Fruit fly (Drosophila melanogaster) whole organism, embryonic: ENCODE results near the gene CG42390.

Experiments used
- Abd-B ChIP-seq: fragments of 200-800 bp; sonication (Bioruptor generic); optimal IDR thresholded peaks from 2 replicates; lab custom pipeline; 2018; ENCODE audit warnings: missing biosample characterization, mild to moderate bottlenecking, missing genetic modification characterization, moderate library complexity
- CG10147 ChIP-seq: fragments of 200-800 bp; sonication (Bioruptor generic); optimal IDR thresholded peaks from 2 replicates; lab custom pipeline; 2019; ENCODE audit warnings: missing biosample characterization, mild to moderate bottlenecking, missing genetic modification characterization, moderate library complexity
- CG10209 ChIP-seq: fragments of 200-800 bp; sonication (Bioruptor generic); optimal IDR thresholded peaks from 3 replicates; lab custom pipeline; 2017; ENCODE audit warnings: missing biosample characterization, mild to moderate bottlenecking, missing genetic modification characterization, missing genetic modification reagents
- CG10267 ChIP-seq: fragments of 200-800 bp; sonication (Bioruptor generic); optimal IDR thresholded peaks from 2 replicates; lab custom pipeline; 2018; ENCODE audit warnings: missing biosample characterization, mild to moderate bottlenecking, missing genetic modification characterization, moderate library complexity
- CG10274 ChIP-seq: fragments of 200-800 bp; sonication (Bioruptor generic); optimal IDR thresholded peaks from 3 replicates; lab custom pipeline; 2017; ENCODE audit warnings: missing biosample characterization, mild to moderate bottlenecking, missing genetic modification characterization
- CG10366 ChIP-seq: fragments of 200-800 bp; sonication (Bioruptor generic); IDR thresholded peaks from 2 replicates; pipeline ENCODE4 v1.3.6; 2022; ENCODE audit warnings: missing biosample characterization, missing genetic modification characterization
- CG10543 ChIP-seq: fragments of 200-800 bp; sonication (Bioruptor generic); optimal IDR thresholded peaks from 3 replicates; lab custom pipeline; 2017; ENCODE audit warnings: missing biosample characterization, mild to moderate bottlenecking, missing genetic modification characterization, moderate library complexity
- CG11696 ChIP-seq: fragments of 200-800 bp; sonication (Bioruptor generic); IDR thresholded peaks from 2 replicates; pipeline ENCODE4 v1.3.6; 2022; ENCODE audit warnings: missing biosample characterization, missing genetic modification characterization
- CG12155 ChIP-seq: fragments of 200-800 bp; sonication (Bioruptor generic); optimal IDR thresholded peaks from 3 replicates; lab custom pipeline; 2016; ENCODE audit warnings: missing biosample characterization, missing genetic modification characterization
- CG13296 ChIP-seq: fragments of 200-800 bp; sonication (Bioruptor generic); optimal IDR thresholded peaks from 3 replicates; lab custom pipeline; 2018; ENCODE audit warnings: missing biosample characterization, mild to moderate bottlenecking, missing genetic modification characterization
- CG13624 ChIP-seq: fragments of 200-800 bp; sonication (Bioruptor generic); optimal IDR thresholded peaks from 2 replicates; lab custom pipeline; 2016; ENCODE audit warnings: missing biosample characterization, missing genetic modification characterization
- CG14050 ChIP-seq: fragments of 200-800 bp; sonication (Bioruptor generic); IDR thresholded peaks from 3 replicates; pipeline ENCODE4 v1.3.6; 2022; ENCODE audit warnings: missing biosample characterization, missing genetic modification characterization
- CG17568 ChIP-seq: fragments of 200-800 bp; sonication (Bioruptor generic); optimal IDR thresholded peaks from 2 replicates; lab custom pipeline; 2018; ENCODE audit warnings: missing biosample characterization, mild to moderate bottlenecking, missing genetic modification characterization, moderate library complexity
- CG18262 ChIP-seq: fragments of 200-800 bp; optimal IDR thresholded peaks from 3 replicates; lab custom pipeline; 2019; ENCODE audit warnings: missing biosample characterization, mild to moderate bottlenecking, missing genetic modification characterization, moderate library complexity
- CG2678 ChIP-seq: fragments of 200-800 bp; sonication (Bioruptor generic); optimal IDR thresholded peaks from 3 replicates; lab custom pipeline; 2019; ENCODE audit warnings: missing biosample characterization, mild to moderate bottlenecking, missing genetic modification characterization, moderate library complexity
- CG3995 ChIP-seq: fragments of 200-800 bp; sonication (Bioruptor generic); optimal IDR thresholded peaks from 3 replicates; lab custom pipeline; 2016; ENCODE audit warnings: missing biosample characterization, missing genetic modification characterization
- CG4404 ChIP-seq: fragments of 200-800 bp; sonication (Bioruptor generic); IDR thresholded peaks from 2 replicates; pipeline ENCODE4 v1.3.6; 2022; ENCODE audit warnings: missing biosample characterization, missing genetic modification characterization
- CG4730 ChIP-seq: fragments of 200-800 bp; sonication (Bioruptor generic); IDR thresholded peaks from 2 replicates; pipeline ENCODE4 v1.3.6; 2022; ENCODE audit warnings: missing biosample characterization, missing genetic modification characterization
- CG6689 ChIP-seq: fragments of 200-800 bp; sonication (Bioruptor generic); IDR thresholded peaks from 2 replicates; pipeline ENCODE4 v1.3.6; 2022; ENCODE audit warnings: missing biosample characterization, missing genetic modification characterization
- CG7786 ChIP-seq: fragments of 200-800 bp; sonication (Bioruptor generic); optimal IDR thresholded peaks from 2 replicates; lab custom pipeline; 2016; ENCODE audit warnings: missing biosample characterization, missing genetic modification characterization
- CG8281 ChIP-seq: fragments of 200-800 bp; sonication (Bioruptor generic); optimal IDR thresholded peaks from 2 replicates; lab custom pipeline; 2018; ENCODE audit warnings: missing biosample characterization, mild to moderate bottlenecking, missing genetic modification characterization, moderate library complexity
- CG8924 ChIP-seq: fragments of 200-800 bp; optimal IDR thresholded peaks from 3 replicates; lab custom pipeline; 2019; ENCODE audit warnings: missing biosample characterization, mild to moderate bottlenecking, missing genetic modification characterization, moderate library complexity
- CG9817 ChIP-seq: fragments of 200-800 bp; sonication (Bioruptor generic); optimal IDR thresholded peaks from 2 replicates; lab custom pipeline; 2018; ENCODE audit warnings: missing biosample characterization, mild to moderate bottlenecking, missing genetic modification characterization, moderate library complexity
- CoRest ChIP-seq: fragments of 200-800 bp; sonication (Bioruptor generic); optimal IDR thresholded peaks from 3 replicates; lab custom pipeline; 2018; ENCODE audit warnings: missing biosample characterization, mild to moderate bottlenecking, missing genetic modification characterization, moderate library complexity
- D19B ChIP-seq: fragments of 200-800 bp; sonication (Bioruptor generic); optimal IDR thresholded peaks from 2 replicates; lab custom pipeline; 2017; ENCODE audit warnings: missing biosample characterization, mild to moderate bottlenecking, missing genetic modification characterization
- Ets65A ChIP-seq: fragments of 200-800 bp; sonication (Bioruptor generic); peaks from one replicate; lab custom pipeline; 2016; ENCODE audit warnings: missing biosample characterization, missing genetic modification characterization
- Gug ChIP-seq: fragments of 200-800 bp; sonication (Bioruptor generic); IDR thresholded peaks from 4 replicates; pipeline ENCODE4 v1.3.6; 2022; ENCODE audit warnings: missing biosample characterization, missing genetic modification characterization
- HHEX ChIP-seq: fragments of 200-800 bp; sonication (Bioruptor generic); optimal IDR thresholded peaks from 3 replicates; lab custom pipeline; 2017; ENCODE audit warnings: missing biosample characterization, mild to moderate bottlenecking, missing genetic modification characterization, missing genetic modification reagents
- Hsf ChIP-seq: fragments of 200-800 bp; sonication (Bioruptor generic); optimal IDR thresholded peaks from 3 replicates; lab custom pipeline; 2016; ENCODE audit warnings: missing biosample characterization, missing genetic modification characterization
- Oaz ChIP-seq: fragments of 200-800 bp; sonication (Bioruptor generic); IDR thresholded peaks from 2 replicates; pipeline ENCODE4 v1.3.6; 2022; ENCODE audit warnings: missing biosample characterization, missing genetic modification characterization
- Poxn ChIP-seq: fragments of 200-800 bp; sonication (Bioruptor generic); IDR thresholded peaks from 2 replicates; pipeline ENCODE4 v1.3.6; 2022; ENCODE audit warnings: missing biosample characterization, missing genetic modification characterization
- Rfx ChIP-seq: fragments of 200-800 bp; sonication (Bioruptor generic); IDR thresholded peaks from 2 replicates; pipeline ENCODE4 v1.3.6; 2022; ENCODE audit warnings: missing biosample characterization, missing genetic modification characterization
- Trl ChIP-seq, 3 experiments: fragments of >200 bp in 2 of 3; fragments of 200-800 bp in 1 of 3; sonication (Bioruptor generic) in 1 of 3; optimal IDR thresholded peaks; 2 replicates in 1 of 3; 3 replicates in 2 of 3; lab custom pipeline; 2016 to 2017; ENCODE audit warnings: missing biosample characterization in 1 of 3, missing genetic modification characterization in 1 of 3
- bcd ChIP-seq: fragments of 200-800 bp; sonication (Bioruptor generic); optimal IDR thresholded peaks from 2 replicates; lab custom pipeline; 2017; ENCODE audit warnings: missing biosample characterization, mild to moderate bottlenecking, missing genetic modification characterization
- cwo ChIP-seq: fragments of 200-800 bp; sonication (Bioruptor generic); optimal IDR thresholded peaks from 3 replicates; lab custom pipeline; 2017; ENCODE audit warnings: missing biosample characterization, missing genetic modification characterization, mild to moderate bottlenecking, moderate library complexity, missing genetic modification reagents
- dan ChIP-seq: fragments of 200-800 bp; sonication (Bioruptor generic); IDR thresholded peaks from 2 replicates; pipeline ENCODE4 v1.3.6; 2022; ENCODE audit warnings: missing biosample characterization, missing genetic modification characterization
- dysf ChIP-seq: fragments of 200-800 bp; sonication (Bioruptor generic); IDR thresholded peaks from 3 replicates; pipeline ENCODE4 v1.3.6; 2022; ENCODE audit warnings: missing biosample characterization, missing genetic modification characterization
- fd96Cb ChIP-seq: fragments of 200-800 bp; sonication (Bioruptor generic); optimal IDR thresholded peaks from 2 replicates; lab custom pipeline; 2018; ENCODE audit warnings: missing biosample characterization, mild to moderate bottlenecking, missing genetic modification characterization, moderate library complexity
- fu2 ChIP-seq: fragments of 200-800 bp; sonication (Bioruptor generic); optimal IDR thresholded peaks from 2 replicates; lab custom pipeline; 2016; ENCODE audit warnings: missing biosample characterization, missing genetic modification characterization
- gsb-n ChIP-seq: fragments of 200-800 bp; sonication (Bioruptor generic); optimal IDR thresholded peaks from 3 replicates; lab custom pipeline; 2018; ENCODE audit warnings: missing biosample characterization, mild to moderate bottlenecking, missing genetic modification characterization
- ken ChIP-seq: fragments of 200-800 bp; sonication (Bioruptor generic); IDR thresholded peaks from 3 replicates; pipeline ENCODE4 v1.3.6; 2022; ENCODE audit warnings: missing biosample characterization, missing genetic modification characterization
- nmo ChIP-seq: fragments of 200-800 bp; sonication (Bioruptor generic); optimal IDR thresholded peaks from 2 replicates; lab custom pipeline; 2018; ENCODE audit warnings: missing biosample characterization, mild to moderate bottlenecking, missing genetic modification characterization, moderate library complexity
- org-1 ChIP-seq: fragments of 200-800 bp; sonication (Bioruptor generic); optimal IDR thresholded peaks from 2 replicates; lab custom pipeline; 2017; ENCODE audit warnings: missing biosample characterization, missing genetic modification characterization
- ranshi ChIP-seq: fragments of 200-800 bp; sonication (Bioruptor generic); IDR thresholded peaks from 2 replicates; pipeline ENCODE4 v1.3.6; 2022; ENCODE audit warnings: missing biosample characterization, missing genetic modification characterization
- row ChIP-seq: fragments of 200-800 bp; sonication (Bioruptor generic); IDR thresholded peaks from 3 replicates; pipeline ENCODE4 v1.3.6; 2022; ENCODE audit warnings: missing biosample characterization, missing genetic modification characterization
- schlank ChIP-seq: fragments of 200-800 bp; sonication (Bioruptor generic); optimal IDR thresholded peaks from 2 replicates; lab custom pipeline; 2018; ENCODE audit warnings: missing biosample characterization, mild to moderate bottlenecking, missing genetic modification characterization
- sisA ChIP-seq: fragments of 200-800 bp; sonication (Bioruptor generic); IDR thresholded peaks from 2 replicates; pipeline ENCODE4 v1.3.6; 2022; ENCODE audit warnings: missing biosample characterization, missing genetic modification characterization
- slp2 ChIP-seq: fragments of 200-800 bp; sonication (Bioruptor generic); optimal IDR thresholded peaks from 2 replicates; lab custom pipeline; 2016; ENCODE audit warnings: missing biosample characterization, missing genetic modification characterization
- sqz ChIP-seq: fragments of 200-800 bp; sonication (Bioruptor generic); optimal IDR thresholded peaks from 3 replicates; lab custom pipeline; 2018; ENCODE audit warnings: missing biosample characterization, mild to moderate bottlenecking, missing genetic modification characterization
- stwl ChIP-seq: fragments of 200-800 bp; sonication (Bioruptor generic); optimal IDR thresholded peaks from 3 replicates; lab custom pipeline; 2018; ENCODE audit warnings: missing biosample characterization, mild to moderate bottlenecking, missing genetic modification characterization, moderate library complexity
- toy ChIP-seq: fragments of 200-800 bp; sonication (Bioruptor generic); IDR thresholded peaks from 2 replicates; pipeline ENCODE4 v1.3.6; 2022; ENCODE audit warnings: missing biosample characterization, missing genetic modification characterization

Gene CG42390

dm6 chr3R:22121220-22121619 is 1.4 kb downstream of the CG42390 start (continued):
- TF ChIP-seq ranshi, result peak; percentile 61; the same call in 1 of the 2 replicates
- no peak for TF ChIP-seq dan
- no peak for TF ChIP-seq CG7786
- no peak for TF ChIP-seq Trl (optimal IDR thresholded peaks at IDR 0.05; lab: Kevin White, UChicago)
- no peak for TF ChIP-seq Trl (GFP tag; optimal IDR thresholded peaks at IDR 0.05; lab: Kevin White, UChicago)
- TF ChIP-seq CG10274 (GFP tag; lab: Kevin White, UChicago), result peak; percentile 37
- no peak for TF ChIP-seq sisA (GFP tag; lab: Robert Waterston, UW)
- TF ChIP-seq Oaz (GFP tag; lab: Robert Waterston, UW), result 0 out of 2 replicates have a peak, but pooled peaks have one; percentile 42
- peak; percentile 69 for TF ChIP-seq Abd-B
- TF ChIP-seq row (GFP tag; lab: Robert Waterston, UW), result peak; percentile 76
- no peak for TF ChIP-seq stwl (tag; lab: Kevin White, UChicago)
- TF ChIP-seq CG8924 (tag; lab: Kevin White, UChicago), result no peak
- peak; percentile 72 for TF ChIP-seq CG6689
- TF ChIP-seq Rfx, result peak; percentile 90
- TF ChIP-seq CG10209, result peak; percentile 45
- TF ChIP-seq fu2, result no peak
- peak; percentile 31 for TF ChIP-seq cwo (GFP tag; lab: Kevin White, UChicago)
- TF ChIP-seq bcd (GFP tag; lab: Kevin White, UChicago), result peak; percentile 32
- peak; percentile 14 for TF ChIP-seq D19B (GFP tag; lab: Kevin White, UChicago)
- peak; percentile 24 for TF ChIP-seq CG10543 (GFP tag; lab: Kevin White, UChicago)
- TF ChIP-seq fd96Cb (tag; lab: Kevin White, UChicago), result peak; percentile 57
- TF ChIP-seq toy, result peak; percentile 49
- peak; percentile 52 for TF ChIP-seq CG4404 (GFP tag; lab: Robert Waterston, UW)
- TF ChIP-seq CG9817 (tag; lab: Kevin White, UChicago), result peak; percentile 82
- TF ChIP-seq ken (GFP tag; lab: Robert Waterston, UW), result peak; percentile 58; the same call in 1 of the 3 replicates
- peak; percentile 62 for TF ChIP-seq CG13296
- TF ChIP-seq Ets65A (GFP tag; lab: Kevin White, UChicago), result peak; percentile 79
- TF ChIP-seq org-1 (GFP tag; lab: Kevin White, UChicago), result peak; percentile 16
- peak; percentile 68 for TF ChIP-seq nmo (GFP tag; lab: Kevin White, UChicago)
- TF ChIP-seq CG17568 (GFP tag; lab: Kevin White, UChicago), result peak; percentile 37
- TF ChIP-seq HHEX, result peak; percentile 59
- peak; percentile 21 for TF ChIP-seq CG8281 (tag; lab: Kevin White, UChicago)
- peak; percentile 42 for TF ChIP-seq CG13624 (GFP tag; lab: Kevin White, UChicago)
- TF ChIP-seq Hsf (GFP tag; lab: Kevin White, UChicago), result peak; percentile 35
- peak; percentile 61 for TF ChIP-seq CG10366
- no peak for TF ChIP-seq slp2 (GFP tag; lab: Kevin White, UChicago)
- TF ChIP-seq CoRest, result peak; percentile 65
- TF ChIP-seq CG3995, result no peak
- peak; percentile 23; the same call in 1 of the 4 replicates for TF ChIP-seq Gug (GFP tag; lab: Robert Waterston, UW)
- peak; percentile 25 for TF ChIP-seq CG12155 (GFP tag; lab: Kevin White, UChicago)
- 0 out of 2 replicates have a peak, but pooled peaks have one; percentile 29 for TF ChIP-seq CG4730 (GFP tag; lab: Robert Waterston, UW)
- peak; percentile 78 for TF ChIP-seq dysf
- no peak for TF ChIP-seq Poxn (GFP tag; lab: Robert Waterston, UW)
- peak; percentile 18 for TF ChIP-seq sqz (GFP tag; lab: Kevin White, UChicago)
- no peak for TF ChIP-seq gsb-n (tag; lab: Kevin White, UChicago)
- TF ChIP-seq CG11696, result 0 out of 2 replicates have a peak, but pooled peaks have one; percentile 23
- TF ChIP-seq CG2678 (tag; lab: Kevin White, UChicago), result no peak
- peak; percentile 47 for TF ChIP-seq schlank
- no peak for TF ChIP-seq CG18262
- peak; percentile 33 for TF ChIP-seq CG10267 (tag; lab: Kevin White, UChicago)
- peak; percentile 59 for TF ChIP-seq CG10147 (GFP tag; lab: Kevin White, UChicago)
- TF ChIP-seq CG14050 (GFP tag; lab: Robert Waterston, UW), result 0 out of 3 replicates have a peak, but pooled peaks have one; percentile 11
